Worm (Caenorhabditis elegans) whole organism, L2 larva: ENCODE results near the gene sprp-4.

ENCODE experiments used
- C34F6.9 ChIP-seq: fragments of 150-350 bp; optimal IDR thresholded peaks from 2 replicates; lab custom pipeline; 2014; ENCODE audit warnings: missing biosample characterization, missing genetic modification characterization
- F13H6.1 ChIP-seq: sonication (generic microtip); optimal IDR thresholded peaks from 2 replicates; lab custom pipeline; 2016; ENCODE audit warnings: missing genetic modification characterization, missing compliant biosample characterization
- R02D3.7 ChIP-seq: fragments of 150-350 bp; optimal IDR thresholded peaks from 2 replicates; lab custom pipeline; 2014; ENCODE audit warnings: missing biosample characterization, missing genetic modification characterization
- Y55F3AM.14 ChIP-seq: fragments of 200-800 bp; sonication (Bioruptor generic); optimal IDR thresholded peaks from 2 replicates; lab custom pipeline; 2018; ENCODE audit warnings: mild to moderate bottlenecking, missing genetic modification characterization, missing compliant biosample characterization
- alr-1 ChIP-seq: fragments of 150-350 bp; optimal IDR thresholded peaks from 2 replicates; lab custom pipeline; 2014; ENCODE audit warnings: missing biosample characterization, missing genetic modification characterization
- aly-2 ChIP-seq: fragments of 150-350 bp; optimal IDR thresholded peaks from 2 replicates; lab custom pipeline; 2014; ENCODE audit warnings: missing biosample characterization, missing genetic modification characterization
- ama-1 ChIP-seq: fragments of 150-350 bp; optimal IDR thresholded peaks from 2 replicates; lab custom pipeline; 2018; ENCODE audit warnings: inconsistent platforms
- ceh-16 ChIP-seq: fragments of 150-350 bp; optimal IDR thresholded peaks from 2 replicates; lab custom pipeline; 2014; ENCODE audit warnings: missing biosample characterization, missing genetic modification characterization
- ceh-82 ChIP-seq: fragments of 150-350 bp; optimal IDR thresholded peaks from 2 replicates; lab custom pipeline; 2014; ENCODE audit warnings: missing biosample characterization, missing genetic modification characterization
- crh-2 ChIP-seq: sonication (generic microtip); optimal IDR thresholded peaks from 2 replicates; lab custom pipeline; 2017; ENCODE audit warnings: missing biosample characterization, missing genetic modification characterization
- dmd-4 ChIP-seq: sonication (generic microtip); optimal IDR thresholded peaks from 2 replicates; lab custom pipeline; 2017; ENCODE audit warnings: missing biosample characterization, missing genetic modification characterization
- egl-27 ChIP-seq: sonication (generic microtip); optimal IDR thresholded peaks from 3 replicates; lab custom pipeline; 2017; ENCODE audit warnings: missing biosample characterization, missing genetic modification reagents, missing genetic modification characterization
- elt-1 ChIP-seq: fragments of 150-350 bp; optimal IDR thresholded peaks from 2 replicates; lab custom pipeline; 2014; ENCODE audit warnings: missing biosample characterization, missing genetic modification characterization
- elt-3 ChIP-seq: sonication (generic microtip); optimal IDR thresholded peaks from 2 replicates; lab custom pipeline; 2017; ENCODE audit warnings: missing biosample characterization, missing genetic modification characterization
- fos-1 ChIP-seq: fragments of 150-350 bp; optimal IDR thresholded peaks from 2 replicates; lab custom pipeline; 2014; ENCODE audit warnings: missing biosample characterization, missing genetic modification characterization
- gmeb-1 ChIP-seq: fragments of 150-350 bp; optimal IDR thresholded peaks from 2 replicates; lab custom pipeline; 2014; ENCODE audit warnings: missing biosample characterization, missing genetic modification characterization
- lin-11 ChIP-seq: fragments of 150-350 bp; sonication (generic microtip); optimal IDR thresholded peaks from 2 replicates; lab custom pipeline; 2014; ENCODE audit warnings: missing biosample characterization, missing genetic modification characterization, inconsistent platforms, mixed read lengths
- lin-39 ChIP-seq: fragments of 150-350 bp; optimal IDR thresholded peaks from 2 replicates; lab custom pipeline; 2014; ENCODE audit warnings: missing biosample characterization, missing genetic modification reagents, missing genetic modification characterization
- mbf-1 ChIP-seq: sonication (generic microtip); optimal IDR thresholded peaks from 2 replicates; lab custom pipeline; 2017; ENCODE audit warnings: missing biosample characterization, missing genetic modification characterization
- mdl-1 ChIP-seq, 2 experiments: fragments of 150-350 bp in 1 of 2; sonication (generic microtip) in 1 of 2; optimal IDR thresholded peaks; 2 replicates each; lab custom pipeline; 2017; ENCODE audit warnings: missing biosample characterization in 2 of 2, missing genetic modification characterization in 2 of 2
- nhr-12 ChIP-seq: fragments of 150-350 bp; optimal IDR thresholded peaks from 2 replicates; lab custom pipeline; 2014; ENCODE audit warnings: missing biosample characterization, missing genetic modification characterization
- nhr-129 ChIP-seq: fragments of 150-350 bp; optimal IDR thresholded peaks from 2 replicates; lab custom pipeline; 2014; ENCODE audit warnings: missing biosample characterization, missing genetic modification characterization
- nhr-23 ChIP-seq: fragments of 150-350 bp; optimal IDR thresholded peaks from 2 replicates; lab custom pipeline; 2014; ENCODE audit warnings: missing biosample characterization, missing genetic modification reagents, missing genetic modification characterization
- nhr-237 ChIP-seq: fragments of 150-350 bp; optimal IDR thresholded peaks from 2 replicates; lab custom pipeline; 2014; ENCODE audit warnings: missing biosample characterization, missing genetic modification characterization
- nhr-25 ChIP-seq: fragments of 150-350 bp; sonication (generic microtip); optimal IDR thresholded peaks from 3 replicates; lab custom pipeline; 2014; ENCODE audit warnings: missing biosample characterization, missing genetic modification characterization
- nhr-6 ChIP-seq: fragments of 150-350 bp; optimal IDR thresholded peaks from 2 replicates; lab custom pipeline; 2014; ENCODE audit warnings: missing biosample characterization, missing genetic modification characterization
- nhr-77 ChIP-seq: fragments of 150-350 bp; optimal IDR thresholded peaks from 2 replicates; lab custom pipeline; 2014; ENCODE audit warnings: missing biosample characterization, missing genetic modification characterization
- sma-3 ChIP-seq: sonication (generic microtip); optimal IDR thresholded peaks from 2 replicates; lab custom pipeline; 2016; ENCODE audit warnings: missing genetic modification reagents, missing genetic modification characterization, missing compliant biosample characterization
- sma-9 ChIP-seq, 2 experiments: fragments of 150-350 bp in 1 of 2; sonication (generic microtip) in 1 of 2; optimal IDR thresholded peaks; 2 replicates each; lab custom pipeline; 2014 to 2016; ENCODE audit warnings: missing genetic modification characterization in 2 of 2, mild to moderate bottlenecking in 1 of 2, missing biosample characterization in 1 of 2, missing compliant biosample characterization in 1 of 2, missing genetic modification reagents in 1 of 2, moderate library complexity in 1 of 2
- snpc-4 ChIP-seq: fragments of 150-350 bp; optimal IDR thresholded peaks from 2 replicates; lab custom pipeline; 2014; ENCODE audit warnings: missing biosample characterization, missing genetic modification characterization
- unc-55 ChIP-seq: fragments of 150-350 bp; sonication (generic microtip); optimal IDR thresholded peaks from 3 replicates; lab custom pipeline; 2014; ENCODE audit warnings: missing biosample characterization, missing genetic modification reagents, missing genetic modification characterization
- zag-1 ChIP-seq: fragments of 150-350 bp; optimal IDR thresholded peaks from 2 replicates; lab custom pipeline; 2014; ENCODE audit warnings: missing biosample characterization, missing genetic modification characterization
- ztf-1 ChIP-seq: fragments of 200-800 bp; sonication (Bioruptor generic); conservative IDR thresholded peaks from 2 replicates; pipeline ENCODE4 v1.3.6; 2022; ENCODE audit warnings: missing genetic modification characterization, missing compliant biosample characterization
- ztf-11 ChIP-seq: sonication (generic microtip); optimal IDR thresholded peaks from 2 replicates; lab custom pipeline; 2017; ENCODE audit warnings: missing biosample characterization, missing genetic modification characterization

sprp-4 gene

DNA sequence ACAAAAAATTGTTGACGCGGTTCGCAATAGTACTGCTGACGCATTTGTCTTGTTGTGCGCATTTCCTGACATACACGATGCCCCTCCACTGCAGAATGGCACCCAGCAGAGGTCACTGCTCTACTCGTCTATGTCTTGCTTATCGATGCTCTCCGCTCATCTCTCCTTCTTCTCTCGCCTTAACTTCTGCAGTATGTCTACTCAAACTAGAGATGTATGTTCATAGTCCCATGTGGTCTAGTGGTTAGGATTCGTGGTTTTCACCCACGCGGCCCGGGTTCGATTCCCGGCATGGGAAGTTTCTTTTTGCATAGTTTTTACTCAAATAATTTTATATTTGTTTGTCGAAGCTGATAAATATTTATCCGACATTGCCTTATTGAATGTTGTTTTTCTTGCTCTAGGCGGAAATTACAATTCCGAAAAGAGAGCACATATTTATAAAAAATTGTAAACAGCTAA lies 17.5 kb downstream of the sprp-4 start, which contains the start of gene C28G1.2 (continued):
- TF ChIP-seq ceh-82 (tag; lab: Kevin White, UChicago) (peak; percentile 9), zag-1 (peak; percentile 59), ztf-11 (tag; lab: Kevin White, UChicago) (peak; percentile 29), lin-11 (tag; lab: Kevin White, UChicago) (peak; percentile 85), snpc-4 (tag; lab: Kevin White, UChicago) (peak; percentile 57), mbf-1 (tag; lab: Kevin White, UChicago) (no peak), dmd-4 (no peak), gmeb-1 (tag; lab: Kevin White, UChicago) (peak; percentile 80), F13H6.1 (tag; lab: Kevin White, UChicago) (peak; percentile 95), lin-39 (peak; percentile 57), nhr-6 (tag; lab: Kevin White, UChicago) (peak; percentile 95), elt-3 (no peak), mdl-1 (tag; optimal IDR thresholded peaks at IDR 0.05; lab: Kevin White, UChicago) (peak; percentile 44 to 85), R02D3.7 (no peak), nhr-12 (tag; lab: Kevin White, UChicago) (no peak), crh-2 (peak; percentile 95), alr-1 (tag; lab: Kevin White, UChicago) (no peak)

ce11 chrX:8835405-8835804 lies 18.0 kb downstream of the sprp-4 start, which contains the start of gene sec-15:
sec-15 (minus strand) TSS chrX:8835715.
- no peak for TF ChIP-seq Y55F3AM.14
- no peak for TF ChIP-seq ama-1 (lab: Kevin White, UChicago)
- TF ChIP-seq unc-55 (GFP tag; lab: Kevin White, UChicago): no peak
- no peak for TF ChIP-seq ceh-82 (tag; lab: Kevin White, UChicago)
- TF ChIP-seq nhr-77: no peak
- no peak for TF ChIP-seq ztf-11 (tag; lab: Kevin White, UChicago)
- TF ChIP-seq sma-9 (GFP tag; optimal IDR thresholded peaks at IDR 0.05; lab: Kevin White, UChicago): no peak
- TF ChIP-seq sma-9 (tag; optimal IDR thresholded peaks at IDR 0.05; lab: Kevin White, UChicago): no peak
- TF ChIP-seq R02D3.7: no peak
- no peak for TF ChIP-seq elt-1
- TF ChIP-seq nhr-12 (tag; lab: Kevin White, UChicago): no peak
- no peak for TF ChIP-seq nhr-25
- TF ChIP-seq ceh-16 (tag; lab: Kevin White, UChicago): no peak
- TF ChIP-seq gmeb-1 (tag; lab: Kevin White, UChicago): no peak
- no peak for TF ChIP-seq C34F6.9 (tag; lab: Kevin White, UChicago)
- no peak for TF ChIP-seq crh-2
- TF ChIP-seq egl-27 (tag; lab: Kevin White, UChicago): no peak

DNA sequence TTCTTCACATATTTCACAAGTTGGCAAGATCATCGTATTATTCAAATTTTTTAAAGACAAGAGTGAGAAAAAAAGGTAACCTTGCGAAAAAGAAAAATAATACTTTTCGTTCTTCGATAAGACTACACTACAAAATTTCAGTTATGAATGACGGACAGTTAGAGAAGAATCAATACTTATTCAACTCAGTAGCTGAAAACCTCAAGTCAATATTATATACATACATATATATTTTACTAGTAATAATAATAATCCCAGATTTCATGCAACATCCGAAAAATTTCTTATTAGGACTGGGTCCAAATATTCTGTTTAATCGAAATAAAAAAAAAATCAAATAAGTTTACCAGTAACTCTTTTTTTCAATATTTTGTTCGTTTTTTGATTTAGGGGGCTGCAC lies 22.3 kb downstream of the sprp-4 start, which contains the start of gene C28G1.6:
Gene C28G1.6 (minus strand): TSS at position 101 of the 400 bp plus-strand sequence.
- no peak for TF ChIP-seq nhr-23 (tag; lab: Kevin White, UChicago)
- peak; percentile 11 for TF ChIP-seq fos-1 (tag; lab: Kevin White, UChicago)

- TF ChIP-seq fos-1 (tag; lab: Kevin White, UChicago) (peak; percentile 71), sma-3 (GFP tag; lab: Kevin White, UChicago) (no peak), lin-11 (tag; lab: Kevin White, UChicago) (no peak)
- TF ChIP-seq, all 48 proteins: peak for 1
Measured at ce11 chrX:8828365-8828764, 25.1 kb downstream of the sprp-4 start, which contains the start of gene rcs-1. rcs-1 (minus strand) TSS chrX:8828540.

DNA sequence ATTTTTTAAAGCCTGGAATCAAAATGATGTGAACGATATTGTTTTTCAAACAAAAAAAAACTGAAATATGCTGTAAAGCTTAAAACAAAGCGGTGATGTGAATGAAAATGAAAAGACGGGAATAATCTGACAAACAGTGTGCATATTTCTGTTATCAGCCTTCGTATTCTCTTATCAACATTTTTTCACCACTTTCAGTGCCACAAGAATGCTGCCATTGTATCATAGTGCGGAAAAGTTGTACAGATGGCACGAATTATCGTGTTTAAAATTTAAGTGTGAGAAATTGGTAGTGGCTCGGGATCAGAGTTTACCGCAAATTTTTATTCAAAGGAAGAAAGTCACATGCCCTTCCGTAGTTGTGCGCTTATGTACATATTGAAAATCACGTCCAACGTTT lies 29.0 kb downstream of the sprp-4 start, which contains the start of gene ifd-1:
Gene ifd-1 (minus strand): TSS at position 12 of the 400 bp plus-strand sequence.
- peak; percentile 54 for TF ChIP-seq crh-2
- no peak for TF ChIP-seq ztf-1 (GFP tag; lab: Robert Waterston, UW)
- TF ChIP-seq fos-1 (tag; lab: Kevin White, UChicago): peak; percentile 96
- no peak for TF ChIP-seq aly-2
- TF ChIP-seq nhr-237 (tag; lab: Kevin White, UChicago): no peak
- TF ChIP-seq F13H6.1 (tag; lab: Kevin White, UChicago): peak; percentile 14
- peak; percentile 61 for TF ChIP-seq sma-9 (GFP tag; optimal IDR thresholded peaks at IDR 0.05; lab: Kevin White, UChicago)
- TF ChIP-seq sma-9 (tag; optimal IDR thresholded peaks at IDR 0.05; lab: Kevin White, UChicago): no peak
- peak; percentile 8 for TF ChIP-seq nhr-129 (tag; lab: Kevin White, UChicago)
- TF ChIP-seq, all 48 proteins: peak for 5
